Worm (Caenorhabditis elegans) whole organism, L1 larva: ENCODE results near the gene F42A10.6.

Experiments used
- elt-3 ChIP-seq, 6 experiments: fragments of 150-350 bp in 1 of 6; sonication (generic microtip); optimal IDR thresholded peaks; 2 replicates each; lab custom pipeline; 2017 to 2018; ENCODE audit warnings: missing biosample characterization in 6 of 6, missing genetic modification characterization in 6 of 6, inconsistent platforms in 1 of 6
- grh-1 ChIP-seq: fragments of 200-800 bp; sonication (Bioruptor generic); IDR thresholded peaks from 2 replicates; pipeline ENCODE4 v1.3.6; 2022; ENCODE audit warnings: missing genetic modification reagents, missing genetic modification characterization, missing compliant biosample characterization
- hlh-4 ChIP-seq: sonication (generic microtip); optimal IDR thresholded peaks from 2 replicates; lab custom pipeline; 2016; ENCODE audit warnings: mild to moderate bottlenecking, missing genetic modification characterization, missing compliant biosample characterization
- unc-62 ChIP-seq: fragments of 150-350 bp; optimal IDR thresholded peaks from 2 replicates; lab custom pipeline; 2014; ENCODE audit warnings: missing biosample characterization, missing genetic modification reagents, missing genetic modification characterization

- TF ChIP-seq grh-1 (GFP tag; lab: Robert Waterston, UW) (0 out of 2 replicates have a peak, but pooled peaks have one; percentile 6), hlh-4 (tag; lab: Kevin White, UChicago) (no peak), unc-62 (no peak), elt-3 (tag; optimal IDR thresholded peaks at IDR 0.05; lab: Kevin White, UChicago) (peak in 3 of 6 experiments; percentile 27 to 72 (median 33))
Observed at ce11 chrIII:6158642-6159475, 17.8 kb downstream of the F42A10.6 start, which contains the start of gene nfm-1.
